Fruit fly (Drosophila melanogaster) whole organism, wandering third instar larva: ENCODE data around the gene Myo95E.

Experiments
- Abd-B ChIP-seq: fragments of >200 bp; optimal IDR thresholded peaks from 2 replicates; lab custom pipeline; 2017; ENCODE audit warnings: missing biosample characterization, missing genetic modification characterization
- Dfd ChIP-seq: fragments of >200 bp; optimal IDR thresholded peaks from 2 replicates; lab custom pipeline; 2017; ENCODE audit warnings: missing biosample characterization, missing genetic modification characterization
- Dif ChIP-seq: fragments of 200-275, 200-300 bp; sonication (Bioruptor generic); optimal IDR thresholded peaks from 2 replicates; lab custom pipeline; 2018; ENCODE audit warnings: missing biosample characterization, missing genetic modification characterization; ENCODE audit not compliant: partially characterized antibody
- Hnf4 ChIP-seq: fragments of 200-800 bp; sonication (Bioruptor generic); optimal IDR thresholded peaks from 2 replicates; lab custom pipeline; 2016; ENCODE audit warnings: missing biosample characterization, mild to moderate bottlenecking, missing genetic modification characterization
- Myc ChIP-seq: fragments of >200 bp; optimal IDR thresholded peaks from 2 replicates; lab custom pipeline; 2017
- Rel ChIP-seq, 2 experiments: fragments of 200-800 bp; sonication (Bioruptor generic) in 1 of 2; optimal IDR thresholded peaks; 2 replicates in 1 of 2; 3 replicates in 1 of 2; lab custom pipeline; 2016 to 2019; ENCODE audit warnings: mild to moderate bottlenecking in 2 of 2, missing biosample characterization in 2 of 2, missing genetic modification characterization in 2 of 2, moderate library complexity in 1 of 2
- Vsx2 ChIP-seq: fragments of 200-300, 225-300 bp; sonication (Bioruptor generic); optimal IDR thresholded peaks from 2 replicates; lab custom pipeline; 2018; ENCODE audit warnings: missing biosample characterization, missing genetic modification characterization; ENCODE audit not compliant: partially characterized antibody
- br ChIP-seq: fragments of 200-800 bp; sonication (Bioruptor generic); optimal IDR thresholded peaks from 2 replicates; lab custom pipeline; 2016; ENCODE audit warnings: missing biosample characterization, missing genetic modification characterization
- dsf ChIP-seq: sonication (Bioruptor generic); optimal IDR thresholded peaks from 2 replicates; lab custom pipeline; 2016; ENCODE audit warnings: missing biosample characterization, missing genetic modification characterization, borderline replicate concordance
- pan ChIP-seq: fragments of >200 bp; optimal IDR thresholded peaks from 2 replicates; lab custom pipeline; 2017
- psq ChIP-seq: fragments of 200-800 bp; sonication (Bioruptor generic); optimal IDR thresholded peaks from 3 replicates; lab custom pipeline; 2017; ENCODE audit warnings: missing biosample characterization, mild to moderate bottlenecking, missing genetic modification characterization, moderate library complexity
- sv ChIP-seq: fragments of 200-800 bp; sonication (Bioruptor generic); optimal IDR thresholded peaks from 3 replicates; lab custom pipeline; 2016; ENCODE audit warnings: missing biosample characterization, missing genetic modification characterization
- usp ChIP-seq: fragments of >200 bp; optimal IDR thresholded peaks from 2 replicates; lab custom pipeline; 2017; ENCODE audit warnings: missing biosample characterization, missing genetic modification characterization

DNA sequence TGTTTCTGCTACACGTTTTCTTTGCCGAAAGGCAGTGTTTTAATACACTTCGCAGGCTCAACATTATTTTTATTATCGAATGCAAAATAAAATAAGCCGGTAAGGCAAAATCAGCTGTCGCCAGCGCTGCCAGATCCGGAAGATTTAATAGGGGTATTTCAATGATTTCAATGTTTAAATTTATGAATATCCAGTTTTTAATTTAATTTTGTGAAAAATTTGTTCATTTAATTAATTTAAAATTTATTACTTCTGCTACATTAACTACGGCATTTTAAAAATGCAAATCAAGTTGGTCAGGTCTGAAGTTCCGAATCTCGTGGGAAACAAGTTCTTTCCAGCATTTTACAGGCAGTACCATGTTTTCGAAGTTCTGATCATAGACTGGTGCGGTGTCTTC is 12.5 kb downstream of the Myo95E start, which contains the start of gene Slimp:
- TF ChIP-seq psq (peak; percentile 19), usp (GFP tag; lab: Kevin White, UChicago) (no peak), sv (GFP tag; lab: Kevin White, UChicago) (peak; percentile 1), br (GFP tag; lab: Kevin White, UChicago) (peak; percentile 40), Hnf4 (GFP tag; lab: Kevin White, UChicago) (peak; percentile 38), Abd-B (GFP tag; lab: Kevin White, UChicago) (no peak), dsf (GFP tag; lab: Kevin White, UChicago) (no peak), pan (lab: Kevin White, UChicago) (no peak), Rel (GFP tag; optimal IDR thresholded peaks at IDR 0.05; lab: Kevin White, UChicago) (no peak), Rel (tag; optimal IDR thresholded peaks at IDR 0.05; lab: Kevin White, UChicago) (peak; percentile 18), Dfd (GFP tag; lab: Kevin White, UChicago) (no peak), Myc (lab: Kevin White, UChicago) (no peak), Dif (GFP tag; lab: Kevin White, UChicago) (no peak), Vsx2 (GFP tag; lab: Kevin White, UChicago) (no peak)
